Fruit fly (Drosophila melanogaster) whole organism, prepupa: ENCODE measurements around the gene Inx7.

Source experiments
- Blimp-1 ChIP-seq: fragments of 200-800 bp; sonication (Bioruptor generic); optimal IDR thresholded peaks from 3 replicates; lab custom pipeline; 2017; ENCODE audit warnings: missing biosample characterization, missing genetic modification characterization, mild to moderate bottlenecking, moderate library complexity, missing genetic modification reagents
- CG10631 ChIP-seq: fragments of 200-800 bp; sonication (Bioruptor generic); optimal IDR thresholded peaks from 2 replicates; lab custom pipeline; 2016; ENCODE audit warnings: missing biosample characterization, missing genetic modification characterization
- CG11762 ChIP-seq: fragments of 200-800 bp; sonication (Bioruptor generic); optimal IDR thresholded peaks from 3 replicates; lab custom pipeline; 2016; ENCODE audit warnings: missing biosample characterization, missing genetic modification characterization; ENCODE audit not compliant: insufficient read depth
- CG11902 ChIP-seq: fragments of 200-800 bp; sonication (Bioruptor generic); optimal IDR thresholded peaks from 3 replicates; lab custom pipeline; 2016; ENCODE audit warnings: missing biosample characterization, missing genetic modification characterization
- CG15336 ChIP-seq: fragments of 200-800 bp; sonication (Bioruptor generic); IDR thresholded peaks from 2 replicates; pipeline ENCODE4 v1.3.6; 2022; ENCODE audit warnings: missing biosample characterization, missing genetic modification characterization
- CG1621 ChIP-seq: fragments of 200-800 bp; sonication (Bioruptor generic); optimal IDR thresholded peaks from 3 replicates; lab custom pipeline; 2018; ENCODE audit warnings: missing biosample characterization, mild to moderate bottlenecking, missing genetic modification characterization
- CG16779 ChIP-seq: fragments of 200-800 bp; sonication (Bioruptor generic); optimal IDR thresholded peaks from 3 replicates; lab custom pipeline; 2017; ENCODE audit warnings: missing biosample characterization, mild to moderate bottlenecking, missing genetic modification characterization
- CG3032 ChIP-seq: fragments of 200-800 bp; optimal IDR thresholded peaks from 2 replicates; lab custom pipeline; 2019; ENCODE audit warnings: missing biosample characterization, mild to moderate bottlenecking, missing genetic modification characterization, moderate library complexity
- CG31627 ChIP-seq: fragments of 200-800 bp; sonication (Bioruptor generic); optimal IDR thresholded peaks from 3 replicates; lab custom pipeline; 2016; ENCODE audit warnings: missing biosample characterization, missing genetic modification characterization
- CG34406 ChIP-seq: fragments of 200-800 bp; sonication (Bioruptor generic); optimal IDR thresholded peaks from 3 replicates; lab custom pipeline; 2016; ENCODE audit warnings: missing biosample characterization, missing genetic modification characterization
- CG3919 ChIP-seq: fragments of 200-800 bp; sonication (Bioruptor generic); optimal IDR thresholded peaks from 3 replicates; lab custom pipeline; 2016; ENCODE audit warnings: missing biosample characterization, missing genetic modification characterization
- CG4318 ChIP-seq: fragments of 200-800 bp; sonication (Bioruptor generic); optimal IDR thresholded peaks from 3 replicates; lab custom pipeline; 2017; ENCODE audit warnings: missing biosample characterization, mild to moderate bottlenecking, missing genetic modification characterization
- CG6163 ChIP-seq: fragments of 200-800 bp; sonication (Bioruptor generic); IDR thresholded peaks from 3 replicates; pipeline ENCODE4 v1.3.6; 2022; ENCODE audit warnings: missing biosample characterization, missing genetic modification characterization
- CG6276 ChIP-seq: fragments of 200-800 bp; sonication (Bioruptor generic); optimal IDR thresholded peaks from 2 replicates; lab custom pipeline; 2017; ENCODE audit warnings: missing biosample characterization, mild to moderate bottlenecking, missing genetic modification characterization
- CG6854 ChIP-seq: fragments of 200-800 bp; sonication (Bioruptor generic); optimal IDR thresholded peaks from 2 replicates; lab custom pipeline; 2017; ENCODE audit warnings: missing biosample characterization, mild to moderate bottlenecking, missing genetic modification characterization
- CG7368 ChIP-seq: fragments of 200-800 bp; sonication (Bioruptor generic); optimal IDR thresholded peaks from 3 replicates; lab custom pipeline; 2016; ENCODE audit warnings: missing biosample characterization, missing genetic modification characterization
- CG8632 ChIP-seq: fragments of 200-800 bp; sonication (Bioruptor generic); optimal IDR thresholded peaks from 3 replicates; lab custom pipeline; 2016; ENCODE audit warnings: missing biosample characterization, missing genetic modification characterization
- CG9139 ChIP-seq: fragments of 200-800 bp; sonication (Bioruptor generic); optimal IDR thresholded peaks from 3 replicates; lab custom pipeline; 2017; ENCODE audit warnings: missing biosample characterization, mild to moderate bottlenecking, missing genetic modification characterization
- Eip75B ChIP-seq: fragments of 200-800 bp; sonication (Bioruptor generic); optimal IDR thresholded peaks from 3 replicates; lab custom pipeline; 2016; ENCODE audit warnings: missing biosample characterization, missing genetic modification characterization
- Eip78C ChIP-seq: fragments of 200-800 bp; sonication (Bioruptor generic); peaks from one replicate; lab custom pipeline; 2016; ENCODE audit warnings: missing biosample characterization, missing genetic modification characterization
- Eip93F ChIP-seq: fragments of 200-800 bp; sonication (Bioruptor generic); optimal IDR thresholded peaks from 2 replicates; lab custom pipeline; 2016; ENCODE audit warnings: missing biosample characterization, mild to moderate bottlenecking, missing genetic modification characterization
- Ets21C ChIP-seq: fragments of 200-800 bp; sonication (Bioruptor generic); optimal IDR thresholded peaks from 3 replicates; lab custom pipeline; 2016; ENCODE audit warnings: missing biosample characterization, missing genetic modification characterization
- Ets96B ChIP-seq: fragments of 200-800 bp; optimal IDR thresholded peaks from 2 replicates; lab custom pipeline; 2019; ENCODE audit warnings: missing biosample characterization, mild to moderate bottlenecking, missing genetic modification characterization, moderate library complexity
- Gug ChIP-seq: fragments of 200-800 bp; sonication (Bioruptor generic); IDR thresholded peaks from 2 replicates; pipeline ENCODE4 v1.3.6; 2022; ENCODE audit warnings: missing biosample characterization, missing genetic modification characterization
- Hr38 ChIP-seq: sonication (Bioruptor generic); optimal IDR thresholded peaks from 2 replicates; lab custom pipeline; 2016; ENCODE audit warnings: missing biosample characterization, missing genetic modification characterization
- Lpt ChIP-seq: fragments of 200-800 bp; sonication (Bioruptor generic); optimal IDR thresholded peaks from 3 replicates; lab custom pipeline; 2016; ENCODE audit warnings: missing biosample characterization, missing genetic modification characterization
- Met ChIP-seq: fragments of 200-800 bp; sonication (Bioruptor generic); optimal IDR thresholded peaks from 3 replicates; lab custom pipeline; 2016; ENCODE audit warnings: missing biosample characterization, missing genetic modification characterization
- OdsH ChIP-seq: fragments of 200-800 bp; sonication (Bioruptor generic); optimal IDR thresholded peaks from 3 replicates; lab custom pipeline; 2016; ENCODE audit warnings: missing biosample characterization, missing genetic modification characterization
- Smox ChIP-seq: fragments of 200-800 bp; sonication (Bioruptor generic); optimal IDR thresholded peaks from 3 replicates; lab custom pipeline; 2016; ENCODE audit warnings: missing biosample characterization, missing genetic modification characterization
- Sox102F ChIP-seq: fragments of 200-800 bp; sonication (Bioruptor generic); optimal IDR thresholded peaks from 2 replicates; lab custom pipeline; 2016; ENCODE audit warnings: missing biosample characterization, mild to moderate bottlenecking, missing genetic modification characterization
- Sox14 ChIP-seq: fragments of 200-800 bp; sonication (Bioruptor generic); optimal IDR thresholded peaks from 3 replicates; lab custom pipeline; 2016; ENCODE audit warnings: missing biosample characterization, missing genetic modification characterization
- Sox15 ChIP-seq: fragments of 200-800 bp; sonication (Bioruptor generic); optimal IDR thresholded peaks from 3 replicates; lab custom pipeline; 2016; ENCODE audit warnings: missing biosample characterization, missing genetic modification characterization
- acj6 ChIP-seq: fragments of 200-800 bp; sonication (Bioruptor generic); optimal IDR thresholded peaks from 3 replicates; lab custom pipeline; 2016; ENCODE audit warnings: missing biosample characterization, missing genetic modification characterization
- dsx ChIP-seq: fragments of 200-800 bp; optimal IDR thresholded peaks from 3 replicates; lab custom pipeline; 2019; ENCODE audit warnings: missing biosample characterization, mild to moderate bottlenecking, missing genetic modification characterization, moderate library complexity; ENCODE audit not compliant: poor library complexity, severe bottlenecking
- eg ChIP-seq: fragments of 200-800 bp; sonication (Bioruptor generic); IDR thresholded peaks from 3 replicates; pipeline ENCODE4 v1.3.6; 2022; ENCODE audit warnings: missing biosample characterization, missing genetic modification characterization
- esn ChIP-seq: fragments of 200-800 bp; sonication (Bioruptor generic); optimal IDR thresholded peaks from 2 replicates; lab custom pipeline; 2016; ENCODE audit warnings: missing biosample characterization, mild to moderate bottlenecking, missing genetic modification characterization, moderate library complexity
- fd59A ChIP-seq: fragments of 200-800 bp; sonication (Bioruptor generic); optimal IDR thresholded peaks from 2 replicates; lab custom pipeline; 2017; ENCODE audit warnings: missing biosample characterization, mild to moderate bottlenecking, missing genetic modification characterization, missing genetic modification reagents
- fd85E ChIP-seq: fragments of 200-800 bp; sonication (Bioruptor generic); optimal IDR thresholded peaks from 3 replicates; lab custom pipeline; 2016; ENCODE audit warnings: missing biosample characterization, missing genetic modification characterization
- fkh ChIP-seq: fragments of 200-800 bp; sonication (Bioruptor generic); optimal IDR thresholded peaks from 3 replicates; lab custom pipeline; 2017; ENCODE audit warnings: missing biosample characterization, mild to moderate bottlenecking, missing genetic modification characterization, moderate library complexity
- lz ChIP-seq: fragments of 200-800 bp; sonication (Bioruptor generic); optimal IDR thresholded peaks from 3 replicates; lab custom pipeline; 2016; ENCODE audit warnings: missing biosample characterization, missing genetic modification characterization
- net ChIP-seq: fragments of 200-800 bp; sonication (Bioruptor generic); optimal IDR thresholded peaks from 3 replicates; lab custom pipeline; 2016; ENCODE audit warnings: missing biosample characterization, missing genetic modification characterization
- pdm3 ChIP-seq: fragments of 200-800 bp; sonication (Bioruptor generic); optimal IDR thresholded peaks from 3 replicates; lab custom pipeline; 2016; ENCODE audit warnings: missing biosample characterization, missing genetic modification characterization
- salr ChIP-seq, 2 experiments: fragments of 200-800 bp; sonication (Bioruptor generic); optimal IDR thresholded peaks; 3 replicates each; lab custom pipeline; 2016 to 2018; ENCODE audit warnings: missing biosample characterization in 2 of 2, missing genetic modification characterization in 2 of 2, mild to moderate bottlenecking in 1 of 2
- spab ChIP-seq: fragments of 200-800 bp; sonication (Bioruptor generic); optimal IDR thresholded peaks from 2 replicates; lab custom pipeline; 2017; ENCODE audit warnings: missing biosample characterization, mild to moderate bottlenecking, missing genetic modification characterization, missing genetic modification reagents
- ss ChIP-seq, 2 experiments: fragments of 200-800 bp; sonication (Bioruptor generic); optimal IDR thresholded peaks; 2 replicates in 1 of 2; 3 replicates in 1 of 2; lab custom pipeline; 2017 to 2018; ENCODE audit warnings: mild to moderate bottlenecking in 2 of 2, missing biosample characterization in 2 of 2, missing genetic modification characterization in 2 of 2, moderate library complexity in 1 of 2
- svp ChIP-seq: fragments of 200-800 bp; sonication (Bioruptor generic); peaks from one replicate; lab custom pipeline; 2016; ENCODE audit warnings: missing biosample characterization, missing genetic modification characterization
- topi ChIP-seq: fragments of 200-800 bp; sonication (Bioruptor generic); optimal IDR thresholded peaks from 3 replicates; lab custom pipeline; 2016; ENCODE audit warnings: missing biosample characterization, missing genetic modification characterization

Gene Inx7

DNA sequence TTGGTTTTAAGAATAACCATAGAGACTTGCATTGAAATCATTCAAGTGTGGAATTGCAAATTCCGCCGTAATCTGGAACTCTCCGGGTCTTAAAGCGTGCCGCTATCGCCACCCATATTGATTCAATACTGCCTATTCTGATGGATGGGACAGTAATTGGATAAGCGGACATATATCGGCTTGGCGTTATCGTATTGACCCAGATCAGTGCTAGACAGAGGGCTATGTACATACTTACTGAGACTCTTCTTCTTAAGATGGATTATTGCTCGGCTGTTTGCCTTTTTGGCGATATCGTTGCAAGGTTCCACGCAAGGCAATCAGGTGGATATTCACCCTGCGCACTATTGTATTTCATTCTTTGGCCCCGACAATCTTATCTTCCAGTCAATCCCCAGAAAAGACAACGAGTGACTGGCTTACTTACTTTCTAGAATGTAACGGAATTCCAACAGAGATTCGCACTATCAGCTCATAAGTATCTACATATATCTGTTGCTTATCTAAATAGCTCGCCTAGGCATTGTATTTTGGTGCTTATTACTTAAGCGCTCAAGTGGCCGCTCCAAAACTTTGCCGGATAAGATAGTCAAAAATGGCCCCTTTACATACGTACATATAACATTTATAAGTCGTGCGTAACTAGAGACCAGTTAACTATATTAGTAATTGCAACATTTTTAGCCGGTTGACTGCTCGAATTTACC, 1.2 kb upstream of the Inx7 start (continued):
- TF ChIP-seq CG9139 (GFP tag; lab: Kevin White, UChicago) = peak; percentile 68
- TF ChIP-seq fkh (GFP tag; lab: Kevin White, UChicago) = peak; percentile 66
- TF ChIP-seq Ets21C = no peak
- TF ChIP-seq CG31627 (GFP tag; lab: Kevin White, UChicago) = no peak
- no peak for TF ChIP-seq Ets96B (tag; lab: Kevin White, UChicago)
- TF ChIP-seq CG3919 (GFP tag; lab: Kevin White, UChicago) = no peak
- TF ChIP-seq Met (GFP tag; lab: Kevin White, UChicago) = no peak
- peak in 1 of 2 experiments; percentile 28 for TF ChIP-seq salr (GFP tag; optimal IDR thresholded peaks at IDR 0.05; lab: Kevin White, UChicago)
- TF ChIP-seq Sox102F (GFP tag; lab: Kevin White, UChicago) = no peak
- TF ChIP-seq CG1621 (tag; lab: Kevin White, UChicago) = peak; percentile 38
- no peak for TF ChIP-seq dsx
- no peak for TF ChIP-seq fd59A (GFP tag; lab: Kevin White, UChicago)
- TF ChIP-seq fd85E = no peak
- no peak for TF ChIP-seq CG3032 (tag; lab: Kevin White, UChicago)
- TF ChIP-seq OdsH (GFP tag; lab: Kevin White, UChicago) = peak; percentile 7
- TF ChIP-seq net (GFP tag; lab: Kevin White, UChicago) = no peak
- peak; percentile 40 for TF ChIP-seq CG10631 (GFP tag; lab: Kevin White, UChicago)
- no peak for TF ChIP-seq lz
- TF ChIP-seq CG4318 (GFP tag; lab: Kevin White, UChicago) = no peak
- no peak for TF ChIP-seq CG16779
- peak; percentile 19 for TF ChIP-seq pdm3

DNA sequence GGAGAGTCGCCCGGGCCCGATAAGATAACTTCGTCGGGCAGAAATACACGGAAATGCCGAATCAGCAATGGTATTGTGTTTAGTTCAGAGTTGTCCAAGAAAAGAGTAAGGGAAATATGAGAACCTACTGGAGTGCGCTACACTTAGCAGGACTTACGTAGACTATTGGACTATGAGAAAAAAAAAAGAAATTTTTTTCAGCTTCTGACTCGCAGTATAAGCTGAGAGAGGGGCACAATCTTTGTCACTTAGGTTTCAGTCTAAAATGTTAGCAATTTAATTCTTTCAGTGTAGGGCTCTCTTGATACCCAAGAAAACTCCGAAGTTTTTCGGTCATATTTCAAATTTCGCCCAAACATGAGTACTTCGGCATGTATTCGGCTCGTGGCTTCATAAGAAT, 341 bp upstream of the Inx7 start:
- TF ChIP-seq CG10631 (GFP tag; lab: Kevin White, UChicago) (peak; percentile 39), eg (GFP tag; lab: Robert Waterston, UW) (peak; percentile 40; the same call in 2 of the 3 replicates), fd85E (no peak), Eip75B (GFP tag; lab: Kevin White, UChicago) (peak; percentile 14), CG9139 (GFP tag; lab: Kevin White, UChicago) (no peak), esn (GFP tag; lab: Kevin White, UChicago) (peak; percentile 86), Sox102F (GFP tag; lab: Kevin White, UChicago) (peak; percentile 73), CG15336 (GFP tag; lab: Robert Waterston, UW) (0 out of 2 replicates have a peak, but pooled peaks have one; percentile 25), CG7368 (GFP tag; lab: Kevin White, UChicago) (no peak), CG6854 (GFP tag; lab: Kevin White, UChicago) (peak; percentile 45), CG3919 (GFP tag; lab: Kevin White, UChicago) (peak; percentile 58), CG8632 (GFP tag; lab: Kevin White, UChicago) (peak; percentile 32), CG6163 (GFP tag; lab: Robert Waterston, UW) (peak; percentile 76), Eip93F (GFP tag; lab: Kevin White, UChicago) (peak; percentile 34), CG6276 (GFP tag; lab: Kevin White, UChicago) (no peak), Sox15 (GFP tag; lab: Kevin White, UChicago) (peak; percentile 48), topi (peak; percentile 86), acj6 (GFP tag; lab: Kevin White, UChicago) (peak; percentile 48), Gug (no peak; the same call in 1 of the 2 replicates), Sox14 (GFP tag; lab: Kevin White, UChicago) (peak; percentile 68), CG34406 (GFP tag; lab: Kevin White, UChicago) (peak; percentile 57), fd59A (GFP tag; lab: Kevin White, UChicago) (no peak), Eip78C (GFP tag; lab: Kevin White, UChicago) (peak; percentile 77), spab (GFP tag; lab: Kevin White, UChicago) (no peak), CG11902 (GFP tag; lab: Kevin White, UChicago) (peak; percentile 32), CG11762 (peak; percentile 39), CG4318 (GFP tag; lab: Kevin White, UChicago) (no peak), Blimp-1 (GFP tag; lab: Kevin White, UChicago) (peak; percentile 57), CG1621 (tag; lab: Kevin White, UChicago) (no peak), svp (GFP tag; lab: Kevin White, UChicago) (peak; percentile 88), lz (peak; percentile 78), ss (GFP tag; optimal IDR thresholded peaks at IDR 0.05; lab: Kevin White, UChicago) (no peak), Hr38 (GFP tag; lab: Kevin White, UChicago) (no peak), pdm3 (peak; percentile 56), salr (GFP tag; optimal IDR thresholded peaks at IDR 0.05; lab: Kevin White, UChicago) (no peak), OdsH (GFP tag; lab: Kevin White, UChicago) (peak; percentile 62), Smox (peak; percentile 83), CG16779 (no peak), Met (GFP tag; lab: Kevin White, UChicago) (peak; percentile 84), Lpt (GFP tag; lab: Kevin White, UChicago) (no peak)
